Fruit fly (Drosophila melanogaster): ENCODE measurements around the gene CG5274.

CG5274 gene

DNA sequence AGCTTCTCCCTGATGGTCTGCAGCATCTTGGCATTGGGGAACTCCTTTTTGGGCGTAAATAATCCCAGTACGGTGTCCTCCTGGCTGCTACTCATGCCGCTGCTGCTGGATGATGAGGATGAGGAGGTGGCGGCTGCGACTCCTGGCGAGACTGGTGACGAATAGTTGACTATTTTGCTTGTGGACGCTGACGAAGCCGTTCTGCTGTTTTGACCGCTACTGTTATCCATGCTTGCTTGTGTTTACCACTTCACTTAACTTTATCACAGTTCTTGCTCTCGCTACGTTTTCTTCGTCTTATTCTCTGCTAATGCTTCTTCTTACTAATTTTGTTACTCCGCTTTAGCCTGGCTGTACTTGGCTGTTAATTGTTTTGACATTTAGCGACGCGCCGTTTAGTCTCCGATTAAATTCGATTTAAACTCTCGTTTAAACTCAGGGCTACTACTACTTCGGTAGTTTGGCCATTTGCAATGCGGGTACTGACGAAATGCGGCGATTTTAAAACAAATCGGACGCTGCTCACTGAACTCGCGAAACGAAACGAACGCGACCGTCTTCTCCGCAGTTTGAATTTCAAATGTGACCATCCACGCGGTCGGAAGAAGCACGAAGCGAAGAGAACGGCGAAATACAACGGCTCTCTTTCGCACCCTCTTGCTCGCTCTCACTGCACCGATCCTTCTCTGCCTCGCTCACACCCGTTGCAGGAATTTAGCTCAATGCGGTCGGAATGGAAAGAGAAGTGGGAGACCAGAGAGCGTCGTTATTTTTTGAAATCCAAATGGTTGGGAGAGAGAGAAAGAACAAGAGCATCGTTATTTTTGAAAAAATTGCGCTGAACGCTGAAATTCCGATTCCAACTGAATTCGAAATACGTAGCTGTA, 26.2 kb downstream of the CG5274 start, which contains the start of gene trbl (continued):
- TF ChIP-seq Hmr (GFP tag; optimal IDR thresholded peaks at IDR 0.05) (peak; percentile 59), Scr (GFP tag; IDR thresholded peaks at IDR 0.05; ENCODE audit: partially characterized antibody) (peak; percentile 57), CG10147 (GFP tag; optimal IDR thresholded peaks at IDR 0.05) (no peak), fd64A (GFP tag; optimal IDR thresholded peaks at IDR 0.05) (no peak), mld (GFP tag; IDR thresholded peaks at IDR 0.05; ENCODE audit: partially characterized antibody) (peak; percentile 90), CG14441 (GFP tag; IDR thresholded peaks at IDR 0.05) (no peak), Hr39 (optimal IDR thresholded peaks at IDR 0.05) (no peak), dmrt11E (tag; optimal IDR thresholded peaks at IDR 0.05) (no peak), so (GFP tag; IDR thresholded peaks at IDR 0.05) (peak; percentile 33; the same call in 1 of the 3 replicates), ham (GFP tag; IDR thresholded peaks at IDR 0.05) (no peak), Antp (GFP tag; optimal IDR thresholded peaks at IDR 0.05) (no peak), CG9797 (GFP tag; optimal IDR thresholded peaks at IDR 0.05) (peak; percentile 86), CG3838 (GFP tag; optimal IDR thresholded peaks at IDR 0.05) (no peak), gcm2 (GFP tag; optimal IDR thresholded peaks at IDR 0.05) (no peak), B-H2 (GFP tag; optimal IDR thresholded peaks at IDR 0.05) (no peak), Hr78 (GFP tag; optimal IDR thresholded peaks at IDR 0.05) (peak in 1 of 2 experiments; percentile 44), Mad (GFP tag; optimal IDR thresholded peaks at IDR 0.05) (no peak), CG10267 (tag; optimal IDR thresholded peaks at IDR 0.05) (peak; percentile 53), cg (GFP tag; optimal IDR thresholded peaks at IDR 0.05) (peak; percentile 38), Lpt (GFP tag; optimal IDR thresholded peaks at IDR 0.05) (no peak), org-1 (GFP tag; optimal IDR thresholded peaks at IDR 0.05) (no peak), en (GFP tag; optimal IDR thresholded peaks at IDR 0.05) (no peak), ap (GFP tag; IDR thresholded peaks at IDR 0.05) (no peak), sens-2 (GFP tag; IDR thresholded peaks at IDR 0.05) (no peak), maf-S (GFP tag; optimal IDR thresholded peaks at IDR 0.05) (no peak), CG9727 (GFP tag; optimal IDR thresholded peaks at IDR 0.05) (no peak), Bteb2 (GFP tag; optimal IDR thresholded peaks at IDR 0.05) (no peak), gro (GFP tag; optimal IDR thresholded peaks at IDR 0.05) (no peak), ro (GFP tag; IDR thresholded peaks at IDR 0.05) (no peak), CG17612 (GFP tag; IDR thresholded peaks at IDR 0.05) (no peak), wor (GFP tag; IDR thresholded peaks at IDR 0.05) (no peak), CG8359 (GFP tag; optimal IDR thresholded peaks at IDR 0.05; ENCODE audit: borderline replicate concordance) (no peak), Dek (tag; optimal IDR thresholded peaks at IDR 0.05) (no peak), Usf (GFP tag; optimal IDR thresholded peaks at IDR 0.05) (no peak), CG1602 (GFP tag; optimal IDR thresholded peaks at IDR 0.05) (no peak), CG12236 (GFP tag; optimal IDR thresholded peaks at IDR 0.05) (no peak), lola (GFP tag; optimal IDR thresholded peaks at IDR 0.05) (no peak), sd (tag; optimal IDR thresholded peaks at IDR 0.05) (peak; percentile 99), Sox100B (GFP tag; optimal IDR thresholded peaks at IDR 0.05) (no peak), CG16815 (GFP tag; optimal IDR thresholded peaks at IDR 0.05) (no peak), CG42726 (GFP tag; IDR thresholded peaks at IDR 0.05; ENCODE audit: partially characterized antibody) (no peak), row (GFP tag; IDR thresholded peaks at IDR 0.05) (peak; percentile 9; the same call in 1 of the 3 replicates), CG31441 (GFP tag; IDR thresholded peaks at IDR 0.05) (peak; percentile 20; the same call in 1 of the 2 replicates), CG4424 (GFP tag; optimal IDR thresholded peaks at IDR 0.05) (peak; percentile 18), CG34376 (GFP tag; optimal IDR thresholded peaks at IDR 0.05) (peak; percentile 68), shn (GFP tag; optimal IDR thresholded peaks at IDR 0.05) (no peak), Doc2 (GFP tag; IDR thresholded peaks at IDR 0.05) (no peak), Fer1 (GFP tag; optimal IDR thresholded peaks at IDR 0.05) (peak; percentile 74), CG8388 (GFP tag; optimal IDR thresholded peaks at IDR 0.05) (no peak)

Measured in whole organism, embryonic.